Fruit fly (Drosophila melanogaster) whole organism, embryonic: ENCODE data around the gene CG8665.

Source experiments
- BtbVII ChIP-seq: fragments of 200-800 bp; sonication (Bioruptor generic); optimal IDR thresholded peaks from 3 replicates; lab custom pipeline; 2017; ENCODE audit warnings: missing biosample characterization, mild to moderate bottlenecking, missing genetic modification characterization
- CG10274 ChIP-seq: fragments of 200-800 bp; sonication (Bioruptor generic); optimal IDR thresholded peaks from 3 replicates; lab custom pipeline; 2017; ENCODE audit warnings: missing biosample characterization, mild to moderate bottlenecking, missing genetic modification characterization
- CG10543 ChIP-seq: fragments of 200-800 bp; sonication (Bioruptor generic); optimal IDR thresholded peaks from 3 replicates; lab custom pipeline; 2017; ENCODE audit warnings: missing biosample characterization, mild to moderate bottlenecking, missing genetic modification characterization, moderate library complexity
- CG11456 ChIP-seq: fragments of 200-800 bp; sonication (Bioruptor generic); IDR thresholded peaks from 3 replicates; pipeline ENCODE4 v1.3.6; 2022; ENCODE audit warnings: missing biosample characterization, missing genetic modification characterization
- CG14860 ChIP-seq: fragments of 200-800 bp; sonication (Bioruptor generic); IDR thresholded peaks from 3 replicates; pipeline ENCODE4 v1.3.6; 2022; ENCODE audit warnings: missing biosample characterization, missing genetic modification characterization; ENCODE audit not compliant: partially characterized antibody
- CG17328 ChIP-seq: fragments of 200-800 bp; sonication (Bioruptor generic); IDR thresholded peaks from 2 replicates; pipeline ENCODE4 v1.3.6; 2022; ENCODE audit warnings: missing biosample characterization, missing genetic modification characterization
- CG17385 ChIP-seq: fragments of 200-800 bp; sonication (Bioruptor generic); optimal IDR thresholded peaks from 3 replicates; lab custom pipeline; 2018; ENCODE audit warnings: missing biosample characterization, mild to moderate bottlenecking, missing genetic modification characterization
- CG2129 ChIP-seq: fragments of 200-800 bp; sonication (Bioruptor generic); IDR thresholded peaks from 2 replicates; pipeline ENCODE4 v1.3.6; 2022; ENCODE audit warnings: missing biosample characterization, missing genetic modification characterization; ENCODE audit not compliant: partially characterized antibody
- CG31441 ChIP-seq: fragments of 200-800 bp; sonication (Bioruptor generic); IDR thresholded peaks from 2 replicates; pipeline ENCODE4 v1.3.6; 2022; ENCODE audit warnings: missing biosample characterization, missing genetic modification characterization
- CG34376 ChIP-seq: fragments of 200-800 bp; sonication (Bioruptor generic); optimal IDR thresholded peaks from 2 replicates; lab custom pipeline; 2018; ENCODE audit warnings: missing biosample characterization, mild to moderate bottlenecking, missing genetic modification characterization
- CG6765 ChIP-seq: fragments of 200-800 bp; sonication (Bioruptor generic); optimal IDR thresholded peaks from 3 replicates; lab custom pipeline; 2017; ENCODE audit warnings: missing biosample characterization, mild to moderate bottlenecking, missing genetic modification characterization
- CG7372 ChIP-seq: fragments of 200-800 bp; sonication (Bioruptor generic); IDR thresholded peaks from 2 replicates; pipeline ENCODE4 v1.3.6; 2022; ENCODE audit warnings: missing biosample characterization, missing genetic modification characterization
- CG8478 ChIP-seq: fragments of >200 bp; optimal IDR thresholded peaks from 2 replicates; lab custom pipeline; 2018
- CG9727 ChIP-seq: fragments of 200-800 bp; sonication (Bioruptor generic); optimal IDR thresholded peaks from 3 replicates; lab custom pipeline; 2017; ENCODE audit warnings: missing biosample characterization, mild to moderate bottlenecking, missing genetic modification characterization
- Ets97D ChIP-seq: fragments of 200-800 bp; sonication (Bioruptor generic); optimal IDR thresholded peaks from 3 replicates; lab custom pipeline; 2016; ENCODE audit warnings: missing biosample characterization, missing genetic modification characterization
- HLH4C ChIP-seq: fragments of 200-800 bp; sonication (Bioruptor generic); IDR thresholded peaks from 3 replicates; pipeline ENCODE4 v1.3.6; 2022; ENCODE audit warnings: missing biosample characterization, missing genetic modification characterization; ENCODE audit not compliant: partially characterized antibody
- HLH54F ChIP-seq: fragments of 200-800 bp; sonication (Bioruptor generic); optimal IDR thresholded peaks from 3 replicates; lab custom pipeline; 2016; ENCODE audit warnings: missing biosample characterization, missing genetic modification characterization
- Hand ChIP-seq: fragments of 200-800 bp; sonication (Bioruptor generic); optimal IDR thresholded peaks from 2 replicates; lab custom pipeline; 2017; ENCODE audit warnings: mild to moderate bottlenecking, missing biosample characterization, missing genetic modification reagents, missing genetic modification characterization
- HmgD ChIP-seq: fragments of 200-800 bp; sonication (Bioruptor generic); optimal IDR thresholded peaks from 3 replicates; lab custom pipeline; 2016; ENCODE audit warnings: missing biosample characterization, missing genetic modification characterization
- HmgZ ChIP-seq: fragments of 200-800 bp; sonication (Bioruptor generic); optimal IDR thresholded peaks from 2 replicates; lab custom pipeline; 2018; ENCODE audit warnings: missing biosample characterization, mild to moderate bottlenecking, missing genetic modification characterization
- Hr78 ChIP-seq, 2 experiments: fragments of 200-800 bp in 1 of 2; fragments of >200 bp in 1 of 2; sonication (Bioruptor generic) in 1 of 2; optimal IDR thresholded peaks; 2 replicates each; lab custom pipeline; 2017 to 2019; ENCODE audit warnings: missing biosample characterization in 2 of 2, missing genetic modification characterization in 2 of 2, mild to moderate bottlenecking in 1 of 2, moderate library complexity in 1 of 2
- Med ChIP-seq: fragments of 200-800 bp; sonication (Bioruptor generic); peaks from one replicate; lab custom pipeline; 2016; ENCODE audit warnings: missing biosample characterization, missing genetic modification characterization, mild to moderate bottlenecking, inconsistent platforms, moderate library complexity
- NK7.1 ChIP-seq: fragments of 200-800 bp; sonication (Bioruptor generic); optimal IDR thresholded peaks from 3 replicates; lab custom pipeline; 2016; ENCODE audit warnings: missing biosample characterization, missing genetic modification characterization
- Pdp1 ChIP-seq, 2 experiments: fragments of 200-800 bp; sonication (Bioruptor generic); optimal IDR thresholded peaks; 3 replicates each; lab custom pipeline; 2016; ENCODE audit warnings: missing biosample characterization in 2 of 2, missing genetic modification characterization in 2 of 2, mild to moderate bottlenecking in 1 of 2, moderate library complexity in 1 of 2
- Vsx1 ChIP-seq: fragments of 200-800 bp; sonication (Bioruptor generic); optimal IDR thresholded peaks from 2 replicates; lab custom pipeline; 2017; ENCODE audit warnings: missing biosample characterization, mild to moderate bottlenecking, missing genetic modification characterization, missing genetic modification reagents
- YL-1 ChIP-seq: fragments of 200-800 bp; sonication (Bioruptor generic); optimal IDR thresholded peaks from 3 replicates; lab custom pipeline; 2017; ENCODE audit warnings: missing biosample characterization, mild to moderate bottlenecking, missing genetic modification characterization
- az2 ChIP-seq: fragments of 200-800 bp; sonication (Bioruptor generic); optimal IDR thresholded peaks from 3 replicates; lab custom pipeline; 2016; ENCODE audit warnings: missing biosample characterization, missing genetic modification characterization
- bigmax ChIP-seq: fragments of 200-800 bp; sonication (Bioruptor generic); optimal IDR thresholded peaks from 2 replicates; lab custom pipeline; 2018; ENCODE audit warnings: missing biosample characterization, mild to moderate bottlenecking, missing genetic modification characterization
- chif ChIP-seq, 2 experiments: fragments of 200-800 bp; sonication (Bioruptor generic); optimal IDR thresholded peaks; 3 replicates each; lab custom pipeline; 2016; ENCODE audit warnings: missing biosample characterization in 2 of 2, missing genetic modification characterization in 2 of 2
- chinmo ChIP-seq: fragments of 200-800 bp; sonication (Bioruptor generic); IDR thresholded peaks from 4 replicates; pipeline ENCODE4 v1.3.6; 2022; ENCODE audit warnings: missing biosample characterization, missing genetic modification characterization; ENCODE audit not compliant: partially characterized antibody
- cwo ChIP-seq: fragments of 200-800 bp; sonication (Bioruptor generic); optimal IDR thresholded peaks from 3 replicates; lab custom pipeline; 2017; ENCODE audit warnings: missing biosample characterization, missing genetic modification characterization, mild to moderate bottlenecking, moderate library complexity, missing genetic modification reagents
- exex ChIP-seq: fragments of 200-800 bp; sonication (Bioruptor generic); optimal IDR thresholded peaks from 4 replicates; lab custom pipeline; 2018; ENCODE audit warnings: missing biosample characterization, mild to moderate bottlenecking, missing genetic modification characterization, moderate library complexity
- gem ChIP-seq: fragments of 200-800 bp; sonication (Bioruptor generic); optimal IDR thresholded peaks from 2 replicates; lab custom pipeline; 2019; ENCODE audit warnings: missing biosample characterization, mild to moderate bottlenecking, missing genetic modification characterization, moderate library complexity
- grn ChIP-seq: fragments of 200-800 bp; sonication (Bioruptor generic); optimal IDR thresholded peaks from 3 replicates; lab custom pipeline; 2017; ENCODE audit warnings: missing biosample characterization, missing genetic modification characterization
- kni ChIP-seq: fragments of 200-800 bp; sonication (Bioruptor generic); optimal IDR thresholded peaks from 3 replicates; lab custom pipeline; 2017; ENCODE audit warnings: mild to moderate bottlenecking, missing biosample characterization, missing genetic modification reagents, missing genetic modification characterization
- nerfin-1 ChIP-seq: fragments of 200-800 bp; sonication (Bioruptor generic); optimal IDR thresholded peaks from 3 replicates; lab custom pipeline; 2019; ENCODE audit warnings: missing biosample characterization, mild to moderate bottlenecking, missing genetic modification characterization, moderate library complexity
- pros ChIP-seq: fragments of 200-800 bp; sonication (Bioruptor generic); optimal IDR thresholded peaks from 3 replicates; lab custom pipeline; 2019; ENCODE audit warnings: missing biosample characterization, mild to moderate bottlenecking, missing genetic modification characterization, moderate library complexity
- sens ChIP-seq: fragments of 200-800 bp; sonication (Bioruptor generic); peaks from one replicate; lab custom pipeline; 2016; ENCODE audit warnings: missing biosample characterization, missing genetic modification characterization
- seq ChIP-seq: fragments of 200-800 bp; sonication (Bioruptor generic); IDR thresholded peaks from 2 replicates; pipeline ENCODE4 v1.3.6; 2022; ENCODE audit warnings: missing biosample characterization, missing genetic modification characterization
- so ChIP-seq: fragments of 200-800 bp; sonication (Bioruptor generic); IDR thresholded peaks from 3 replicates; pipeline ENCODE4 v1.3.6; 2022; ENCODE audit warnings: missing biosample characterization, missing genetic modification characterization
- sqz ChIP-seq: fragments of 200-800 bp; sonication (Bioruptor generic); optimal IDR thresholded peaks from 3 replicates; lab custom pipeline; 2018; ENCODE audit warnings: missing biosample characterization, mild to moderate bottlenecking, missing genetic modification characterization
- sug ChIP-seq: fragments of 200-800 bp; optimal IDR thresholded peaks from 2 replicates; lab custom pipeline; 2019; ENCODE audit warnings: missing biosample characterization, mild to moderate bottlenecking, missing genetic modification characterization, moderate library complexity
- vvl ChIP-seq: fragments of 200-800 bp; sonication (Bioruptor generic); IDR thresholded peaks from 2 replicates; pipeline ENCODE4 v1.3.6; 2022; ENCODE audit warnings: missing biosample characterization, missing genetic modification characterization
- zfh2 ChIP-seq: fragments of 200-800 bp; sonication (Bioruptor generic); optimal IDR thresholded peaks from 2 replicates; lab custom pipeline; 2016; ENCODE audit warnings: missing biosample characterization, missing genetic modification characterization

The CG8665 gene

DNA sequence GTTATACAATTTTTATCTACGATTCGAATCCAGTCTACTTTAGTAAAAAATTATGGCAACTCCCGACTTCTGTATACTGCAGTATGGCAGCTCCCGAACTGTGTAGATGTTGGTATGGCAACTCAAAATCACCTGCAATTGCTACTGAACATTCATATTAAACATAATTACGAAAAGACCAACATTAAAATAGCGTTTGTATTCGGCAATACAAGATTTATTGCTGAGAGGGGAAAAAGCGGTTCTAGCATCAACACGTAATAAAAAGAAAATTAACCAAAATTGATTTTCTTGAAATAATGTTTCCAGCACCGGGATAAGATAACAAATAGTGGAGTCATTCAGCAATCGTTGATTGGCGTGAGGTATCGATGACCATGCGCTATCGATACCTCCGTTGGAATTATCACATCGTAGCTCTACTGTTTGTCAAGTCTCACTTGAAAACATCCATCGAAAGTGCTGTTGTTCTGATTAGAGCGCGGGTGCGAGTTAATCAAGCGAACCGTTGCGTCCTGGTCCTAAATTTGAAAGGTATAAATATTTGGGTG, 26.7 kb upstream of the CG8665 start, which contains the start of gene Tsp39D (continued):
- TF ChIP-seq CG14860 (GFP tag; lab: Robert Waterston, UW) = peak; percentile 87
- no peak for TF ChIP-seq chif (GFP tag; optimal IDR thresholded peaks at IDR 0.05; lab: Kevin White, UChicago)
- no peak for TF ChIP-seq CG11456 (GFP tag; lab: Robert Waterston, UW)
- TF ChIP-seq CG8478 (lab: Kevin White, UChicago) = no peak
- no peak for TF ChIP-seq so (GFP tag; lab: Robert Waterston, UW)
- no peak for TF ChIP-seq vvl (GFP tag; lab: Robert Waterston, UW)
- TF ChIP-seq Pdp1 (GFP tag; optimal IDR thresholded peaks at IDR 0.05; lab: Kevin White, UChicago) = peak in 1 of 2 experiments; percentile 94
- no peak for TF ChIP-seq Hand
- no peak for TF ChIP-seq CG7372 (GFP tag; lab: Robert Waterston, UW)
- no peak for TF ChIP-seq bigmax (GFP tag; lab: Kevin White, UChicago)
- peak; percentile 31 for TF ChIP-seq Med (GFP tag; lab: Kevin White, UChicago)

dm6 chr2L:21360916-21361315, 10.1 kb upstream of the CG8665 start, which contains the start of gene dtr:
dtr (plus strand) TSS chr2L:21361216.
- TF ChIP-seq CG17328 (GFP tag; lab: Robert Waterston, UW) (no peak), az2 (no peak), CG10543 (no peak), HLH4C (GFP tag; lab: Robert Waterston, UW) (no peak), BtbVII (GFP tag; lab: Kevin White, UChicago) (no peak), nerfin-1 (tag; lab: Kevin White, UChicago) (no peak), CG31441 (GFP tag; lab: Robert Waterston, UW) (no peak), HmgD (GFP tag; lab: Kevin White, UChicago) (no peak), CG6765 (GFP tag; lab: Kevin White, UChicago) (no peak), CG17385 (GFP tag; lab: Kevin White, UChicago) (no peak)
- TF ChIP-seq, all 482 proteins: peak for 0

DNA sequence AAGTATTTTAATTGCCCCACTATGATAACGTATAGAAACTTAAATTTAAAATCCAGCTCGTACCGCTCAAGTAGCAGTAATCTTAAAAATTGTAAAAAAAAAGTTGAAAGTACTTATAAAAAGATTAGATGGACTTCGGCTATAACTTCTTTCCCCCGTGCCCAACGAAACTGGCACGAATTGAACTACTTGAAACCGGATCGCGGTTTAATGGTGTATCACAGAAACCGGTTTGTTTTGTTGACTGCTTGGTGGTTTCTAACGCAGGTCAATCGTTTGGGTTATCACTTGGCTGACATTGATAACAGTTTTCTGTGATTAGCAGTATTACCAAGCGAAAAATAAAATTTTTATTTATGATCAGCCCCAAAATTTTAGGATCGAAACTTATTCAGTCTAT, 3.7 kb upstream of the CG8665 start:
- TF ChIP-seq Ets97D (GFP tag; lab: Kevin White, UChicago) = no peak
- TF ChIP-seq cwo (GFP tag; lab: Kevin White, UChicago) = no peak
- no peak for TF ChIP-seq CG2129 (GFP tag; lab: Robert Waterston, UW)
- peak; percentile 0 for TF ChIP-seq pros
- peak; percentile 93 for TF ChIP-seq exex (tag; lab: Kevin White, UChicago)
- peak; percentile 0 for TF ChIP-seq HmgZ
- peak; percentile 20 for TF ChIP-seq grn (GFP tag; lab: Kevin White, UChicago)
- TF ChIP-seq CG9727 = no peak
- TF ChIP-seq seq = no peak
- no peak for TF ChIP-seq NK7.1 (GFP tag; lab: Kevin White, UChicago)
- peak; percentile 27 for TF ChIP-seq Vsx1 (GFP tag; lab: Kevin White, UChicago)
- no peak for TF ChIP-seq HLH54F (GFP tag; lab: Kevin White, UChicago)
- peak in 1 of 2 experiments; percentile 94 for TF ChIP-seq Hr78 (GFP tag; optimal IDR thresholded peaks at IDR 0.05; lab: Kevin White, UChicago)
- TF ChIP-seq CG34376 = peak; percentile 70
- TF ChIP-seq CG10274 = no peak
- 0 out of 4 replicates have a peak, but pooled peaks have one; percentile 58 for TF ChIP-seq chinmo (GFP tag; lab: Robert Waterston, UW)
- TF ChIP-seq sens (GFP tag; lab: Kevin White, UChicago) = peak; percentile 16
- TF ChIP-seq kni = peak; percentile 46
- peak; percentile 97 for TF ChIP-seq gem (tag; lab: Kevin White, UChicago)
- peak; percentile 31 for TF ChIP-seq sqz
- no peak for TF ChIP-seq zfh2 (GFP tag; lab: Kevin White, UChicago)
- TF ChIP-seq YL-1 (GFP tag; lab: Kevin White, UChicago) = no peak
- peak; percentile 89 for TF ChIP-seq sug (tag; lab: Kevin White, UChicago)
